Fruit fly (Drosophila melanogaster): ENCODE measurements around the gene NimC4.

Gene NimC4

DNA sequence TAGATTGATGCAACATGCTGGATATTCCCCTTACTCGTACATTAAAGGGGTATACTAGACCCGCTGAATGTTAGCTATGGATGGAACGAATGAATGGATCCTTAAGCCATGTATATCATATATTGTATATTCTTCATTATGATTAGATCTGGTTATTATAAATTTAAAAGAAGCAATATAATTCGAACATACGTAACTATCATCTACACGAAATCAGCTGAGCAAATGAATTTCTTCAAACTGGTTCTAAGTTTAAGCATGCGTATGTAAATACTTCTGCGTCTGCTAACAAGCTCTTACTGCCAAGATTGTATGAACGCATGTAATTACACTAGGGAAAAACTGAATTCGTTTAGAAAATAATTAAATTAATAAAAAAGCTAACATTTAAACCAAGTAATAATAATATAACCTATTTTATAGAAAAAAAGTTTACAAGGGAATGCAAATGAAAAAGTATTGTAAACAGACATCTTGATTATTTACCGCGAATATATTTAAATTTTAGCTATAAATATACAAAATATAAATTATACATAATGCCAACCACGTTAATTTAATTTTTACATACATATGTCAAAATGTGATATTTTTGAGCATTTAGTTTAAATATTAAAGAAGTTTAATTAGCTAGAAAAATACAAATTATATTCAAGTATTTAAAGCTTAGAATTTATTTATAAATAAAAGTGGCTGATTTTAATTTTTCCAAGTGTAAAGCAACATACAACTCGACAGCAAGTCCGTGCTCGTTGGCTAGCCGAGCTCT, 26.3 kb upstream of the NimC4 start (continued):
- peak; percentile 10 for TF ChIP-seq CG17802 (tag; optimal IDR thresholded peaks at IDR 0.05)
- TF ChIP-seq CG18476 (GFP tag; optimal IDR thresholded peaks at IDR 0.05): no peak
- peak; percentile 63 for TF ChIP-seq CG9932 (GFP tag; IDR thresholded peaks at IDR 0.05)
- TF ChIP-seq btn (GFP tag; optimal IDR thresholded peaks at IDR 0.05): no peak
- TF ChIP-seq CG12104 (GFP tag; optimal IDR thresholded peaks at IDR 0.05): peak; percentile 68
- TF ChIP-seq sima (GFP tag; optimal IDR thresholded peaks at IDR 0.05): no peak
- TF ChIP-seq ash1 (GFP tag; optimal IDR thresholded peaks at IDR 0.05): no peak
- peak in 1 of 2 experiments; percentile 9 for TF ChIP-seq Eip74EF (GFP tag; optimal IDR thresholded peaks at IDR 0.05)
- TF ChIP-seq CG1832 (GFP tag; optimal IDR thresholded peaks at IDR 0.05): no peak
- TF ChIP-seq MTF-1 (GFP tag; optimal IDR thresholded peaks at IDR 0.05; ENCODE audit: borderline replicate concordance): peak; percentile 18
- peak; percentile 69 for TF ChIP-seq CG10267 (tag; optimal IDR thresholded peaks at IDR 0.05)
- 0 out of 2 replicates have a peak, but pooled peaks have one; percentile 28 for TF ChIP-seq danr (GFP tag; IDR thresholded peaks at IDR 0.05)
- TF ChIP-seq Mrtf (GFP tag; IDR thresholded peaks at IDR 0.05): peak; percentile 36; the same call in 1 of the 3 replicates
- TF ChIP-seq aop (GFP tag; IDR thresholded peaks at IDR 0.05): 0 out of 2 replicates have a peak, but pooled peaks have one; percentile 22
- no peak for TF ChIP-seq CG8944 (GFP tag; optimal IDR thresholded peaks at IDR 0.05)
- peak; percentile 75 for TF ChIP-seq CG12391 (tag; optimal IDR thresholded peaks at IDR 0.05)
- TF ChIP-seq CG31388 (GFP tag; optimal IDR thresholded peaks at IDR 0.05): no peak
- peak; percentile 79 for TF ChIP-seq grau (tag; optimal IDR thresholded peaks at IDR 0.05)
- TF ChIP-seq ap (GFP tag; IDR thresholded peaks at IDR 0.05): 0 out of 2 replicates have a peak, but pooled peaks have one; percentile 5
- TF ChIP-seq CG7745 (tag; optimal IDR thresholded peaks at IDR 0.05): no peak
- no peak for TF ChIP-seq Camta (GFP tag; optimal IDR thresholded peaks at IDR 0.05)
- TF ChIP-seq CG12744 (GFP tag; optimal IDR thresholded peaks at IDR 0.05): no peak
- TF ChIP-seq CG8089 (GFP tag; optimal IDR thresholded peaks at IDR 0.05): peak; percentile 46
- TF ChIP-seq exex (tag; optimal IDR thresholded peaks at IDR 0.05): no peak
- peak; percentile 11 for TF ChIP-seq CG3281 (GFP tag; optimal IDR thresholded peaks at IDR 0.05)
- peak; percentile 19; the same call in 1 of the 3 replicates for TF ChIP-seq Aef1 (GFP tag; IDR thresholded peaks at IDR 0.05)
- TF ChIP-seq sr (GFP tag; IDR thresholded peaks at IDR 0.05): no peak
- peak; percentile 91 for TF ChIP-seq nmo (GFP tag; optimal IDR thresholded peaks at IDR 0.05)
- TF ChIP-seq Drgx (GFP tag; IDR thresholded peaks at IDR 0.05): peak; percentile 85
- TF ChIP-seq pum (GFP tag; optimal IDR thresholded peaks at IDR 0.05): peak; percentile 22
- peak; percentile 37 for TF ChIP-seq cwo (GFP tag; optimal IDR thresholded peaks at IDR 0.05)
- TF ChIP-seq Sin3A (optimal IDR thresholded peaks at IDR 0.05): no peak
- no peak for TF ChIP-seq h (optimal IDR thresholded peaks at IDR 0.05)
- TF ChIP-seq Antp (GFP tag; optimal IDR thresholded peaks at IDR 0.05): peak; percentile 33
- no peak for TF ChIP-seq mirr (GFP tag; optimal IDR thresholded peaks at IDR 0.05)
- peak; percentile 80 for TF ChIP-seq ci (GFP tag; IDR thresholded peaks at IDR 0.05)
- no peak for TF ChIP-seq Scr (GFP tag; IDR thresholded peaks at IDR 0.05; ENCODE audit: partially characterized antibody)
- TF ChIP-seq esg (GFP tag; conservative IDR thresholded peaks at IDR 0.05): peak; percentile 53
- peak; percentile 72 for TF ChIP-seq dmrt99B (tag; optimal IDR thresholded peaks at IDR 0.05)
- TF ChIP-seq CG16813 (GFP tag; IDR thresholded peaks at IDR 0.05; ENCODE audit: partially characterized antibody): no peak
- TF ChIP-seq CG9215 (GFP tag; IDR thresholded peaks at IDR 0.05): no peak; the same call in none of the 2 replicates
- TF ChIP-seq trem (tag; optimal IDR thresholded peaks at IDR 0.05): peak; percentile 22
- no peak for TF ChIP-seq eyg (GFP tag; optimal IDR thresholded peaks at IDR 0.05)
- TF ChIP-seq Vsx1 (GFP tag; optimal IDR thresholded peaks at IDR 0.05): no peak
- peak; percentile 31 for TF ChIP-seq NC2β (GFP tag; optimal IDR thresholded peaks at IDR 0.05)
- peak; percentile 8 for TF ChIP-seq MESR4 (GFP tag; optimal IDR thresholded peaks at IDR 0.05)
- TF ChIP-seq vnd (GFP tag; IDR thresholded peaks at IDR 0.05; ENCODE audit: partially characterized antibody): no peak
- 0 out of 2 replicates have a peak, but pooled peaks have one; percentile 6 for TF ChIP-seq CG4404 (GFP tag; IDR thresholded peaks at IDR 0.05)
- no peak for TF ChIP-seq CG1024 (GFP tag; IDR thresholded peaks at IDR 0.05)
